Worm (Caenorhabditis elegans) whole organism, midembryonic: ENCODE data around the gene srx-18.

Experiments
- T22C8.4 ChIP-seq: fragments of 200-800 bp; sonication (Bioruptor generic); IDR thresholded peaks from 2 replicates; pipeline ENCODE4 v1.3.6; 2022; ENCODE audit warnings: missing genetic modification characterization, missing compliant biosample characterization
- cog-1 ChIP-seq: sonication (generic microtip); optimal IDR thresholded peaks from 2 replicates; lab custom pipeline; 2016; ENCODE audit warnings: missing genetic modification characterization, missing compliant biosample characterization
- flt-1 ChIP-seq: fragments of 200-800 bp; sonication (Bioruptor generic); IDR thresholded peaks from 2 replicates; pipeline ENCODE4 v1.3.6; 2022; ENCODE audit warnings: missing genetic modification characterization, missing compliant biosample characterization
- klf-2 ChIP-seq: fragments of 200-800 bp; sonication (Bioruptor generic); conservative IDR thresholded peaks from 2 replicates; pipeline ENCODE4 v1.3.6; 2022; ENCODE audit warnings: missing genetic modification reagents, missing genetic modification characterization, missing compliant biosample characterization
- med-1 ChIP-seq: sonication (generic microtip); optimal IDR thresholded peaks from 2 replicates; lab custom pipeline; 2017; ENCODE audit warnings: missing genetic modification characterization, mild to moderate bottlenecking, missing compliant biosample characterization, antibody characterized with exemption, missing genetic modification reagents; ENCODE audit not compliant: insufficient read depth
- ref-1 ChIP-seq: fragments of 200-800 bp; sonication (Bioruptor generic); conservative IDR thresholded peaks from 2 replicates; pipeline ENCODE4 v1.3.6; 2022; ENCODE audit warnings: missing genetic modification reagents, missing genetic modification characterization, missing compliant biosample characterization
- tab-1 ChIP-seq: fragments of 200-800 bp; sonication (Bioruptor generic); IDR thresholded peaks from 2 replicates; pipeline ENCODE4 v1.3.6; 2022; ENCODE audit warnings: missing genetic modification characterization, missing compliant biosample characterization
- ztf-23 ChIP-seq: fragments of 200-800 bp; sonication (Bioruptor generic); IDR thresholded peaks from 2 replicates; pipeline ENCODE4 v1.3.6; 2022; ENCODE audit warnings: missing genetic modification reagents, missing genetic modification characterization, missing compliant biosample characterization
- ztf-29 ChIP-seq: fragments of 200-800 bp; sonication (Bioruptor generic); IDR thresholded peaks from 2 replicates; pipeline ENCODE4 v1.3.6; 2022; ENCODE audit warnings: missing genetic modification reagents, missing genetic modification characterization, missing compliant biosample characterization

Gene srx-18

DNA sequence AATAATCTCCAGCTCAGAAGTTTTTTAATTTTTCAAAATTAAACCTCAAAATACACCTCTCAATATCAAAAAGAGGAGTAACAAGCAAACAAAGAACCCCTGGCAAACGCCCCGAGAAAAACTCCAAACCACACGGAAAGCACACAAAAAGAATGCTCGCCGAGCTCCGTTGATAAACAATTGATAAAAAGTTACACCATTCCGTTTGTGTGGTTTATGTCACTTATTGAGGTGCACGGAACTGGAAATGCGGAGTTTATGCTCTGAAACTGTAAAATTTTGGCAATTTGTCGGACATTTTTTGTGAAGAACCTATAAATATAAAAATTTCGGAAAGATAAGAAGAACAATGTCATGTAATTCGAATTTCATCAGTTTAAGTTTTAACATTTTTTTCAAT, 46.3 kb downstream of the srx-18 start:
- TF ChIP-seq ref-1 (GFP tag; lab: Robert Waterston, UW) (no peak), tab-1 (GFP tag; lab: Robert Waterston, UW) (no peak), ztf-29 (GFP tag; lab: Robert Waterston, UW) (no peak), ztf-23 (GFP tag; lab: Robert Waterston, UW) (no peak), klf-2 (GFP tag; lab: Robert Waterston, UW) (no peak), T22C8.4 (GFP tag; lab: Robert Waterston, UW) (no peak), flt-1 (no peak), cog-1 (tag; lab: Kevin White, UChicago) (no peak), med-1 (GFP tag; lab: Kevin White, UChicago) (no peak)

DNA sequence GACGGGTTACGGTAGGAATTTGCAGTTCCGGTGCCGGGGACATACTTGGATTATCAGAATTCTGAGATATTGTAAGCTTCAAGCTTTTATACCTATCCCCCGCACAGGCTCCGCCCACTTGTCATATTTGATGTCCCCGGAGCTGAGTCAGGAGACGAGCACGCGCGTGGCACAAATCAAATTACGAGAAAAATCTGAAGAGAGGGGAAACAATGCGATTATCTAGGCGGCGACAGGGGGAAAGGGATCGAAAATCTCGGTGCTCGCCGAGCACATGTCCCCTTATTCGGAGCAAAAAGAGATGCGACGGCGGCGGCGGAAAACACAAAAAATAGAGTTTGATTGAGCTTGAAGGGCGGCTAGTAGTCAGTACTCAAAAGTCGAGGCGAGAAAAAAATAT, 49.5 kb downstream of the srx-18 start, which contains the start of gene R12G8.1:
R12G8.1 (minus strand) TSS at position 63 of the 400 bp plus-strand sequence.
- no peak for TF ChIP-seq ztf-23 (GFP tag; lab: Robert Waterston, UW)
- no peak for TF ChIP-seq ztf-29 (GFP tag; lab: Robert Waterston, UW)
- no peak for TF ChIP-seq flt-1
- TF ChIP-seq cog-1 (tag; lab: Kevin White, UChicago): no peak
- TF ChIP-seq tab-1 (GFP tag; lab: Robert Waterston, UW): no peak
- no peak for TF ChIP-seq klf-2 (GFP tag; lab: Robert Waterston, UW)
- no peak for TF ChIP-seq T22C8.4 (GFP tag; lab: Robert Waterston, UW)
- TF ChIP-seq med-1 (GFP tag; lab: Kevin White, UChicago): no peak
- TF ChIP-seq ref-1 (GFP tag; lab: Robert Waterston, UW): no peak

DNA sequence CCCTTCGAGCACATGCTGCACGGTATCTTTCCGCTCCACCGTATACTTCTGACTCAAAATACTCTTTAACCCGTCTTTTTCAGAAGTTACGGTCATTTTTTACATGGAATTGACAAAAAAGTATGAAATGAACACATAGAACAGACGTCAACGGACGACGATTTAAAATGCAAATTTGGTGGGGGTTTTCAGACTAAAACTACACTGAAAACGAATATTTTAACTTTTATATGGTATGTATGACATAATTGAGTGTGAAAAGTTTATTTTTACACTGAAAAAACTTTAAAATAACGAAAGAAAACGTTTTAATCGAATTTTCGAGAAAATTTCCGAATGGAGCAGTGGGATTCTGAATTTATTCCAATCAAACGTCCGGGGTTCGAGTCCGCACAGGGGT, 51.7 kb downstream of the srx-18 start, which contains the start of gene twk-36:
twk-36 (minus strand) TSS at position 101 of the 400 bp plus-strand sequence.
- TF ChIP-seq klf-2 (GFP tag; lab: Robert Waterston, UW): no peak
- no peak for TF ChIP-seq ref-1 (GFP tag; lab: Robert Waterston, UW)
- no peak for TF ChIP-seq flt-1
- TF ChIP-seq T22C8.4 (GFP tag; lab: Robert Waterston, UW): no peak
- no peak for TF ChIP-seq tab-1 (GFP tag; lab: Robert Waterston, UW)
- TF ChIP-seq ztf-23 (GFP tag; lab: Robert Waterston, UW): no peak
- no peak for TF ChIP-seq cog-1 (tag; lab: Kevin White, UChicago)
- TF ChIP-seq ztf-29 (GFP tag; lab: Robert Waterston, UW): no peak
- no peak for TF ChIP-seq med-1 (GFP tag; lab: Kevin White, UChicago)
